Fruit fly (Drosophila melanogaster) whole organism, pupa: Measurements from ENCODE around the gene Liprin-beta.

Source experiments
- CG10348 ChIP-seq: fragments of 200-800 bp; sonication (Bioruptor generic); IDR thresholded peaks from 2 replicates; pipeline ENCODE4 v1.3.6; 2022; ENCODE audit warnings: missing biosample characterization, missing genetic modification characterization
- CG13204 ChIP-seq: fragments of 200-800 bp; sonication (Bioruptor generic); optimal IDR thresholded peaks from 2 replicates; lab custom pipeline; 2018; ENCODE audit warnings: missing biosample characterization, mild to moderate bottlenecking, missing genetic modification characterization, moderate library complexity
- CG8159 ChIP-seq: fragments of 200-800 bp; sonication (Bioruptor generic); optimal IDR thresholded peaks from 3 replicates; lab custom pipeline; 2018; ENCODE audit warnings: missing biosample characterization, mild to moderate bottlenecking, missing genetic modification characterization, moderate library complexity
- Pif1A ChIP-seq: fragments of 200-800 bp; sonication (Bioruptor generic); optimal IDR thresholded peaks from 3 replicates; lab custom pipeline; 2016; ENCODE audit warnings: missing biosample characterization, missing genetic modification characterization
- rn ChIP-seq: fragments of 200-800 bp; sonication (Bioruptor generic); IDR thresholded peaks from 2 replicates; pipeline ENCODE4 v1.3.6; 2022; ENCODE audit warnings: missing biosample characterization, missing genetic modification characterization

DNA sequence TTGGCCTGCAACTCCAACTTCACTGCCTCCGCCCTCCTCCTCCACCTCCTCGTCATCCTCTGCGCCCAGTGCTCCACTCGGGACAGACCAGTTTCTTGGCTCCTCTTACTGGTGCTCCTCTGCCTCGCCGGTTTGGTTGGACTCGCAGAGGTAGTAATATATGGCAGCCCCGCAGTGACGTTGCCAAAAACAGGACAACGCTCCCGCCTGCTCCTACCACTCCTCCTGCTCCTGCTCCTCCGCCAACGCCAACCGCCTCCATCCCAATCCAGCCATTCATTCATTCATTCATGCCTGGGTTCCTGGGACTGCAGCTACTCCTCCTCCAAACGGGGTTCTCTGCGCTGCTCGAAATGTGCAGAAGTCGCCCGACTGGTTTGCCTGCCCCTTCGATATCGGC lies 13.5 kb upstream of the Liprin-beta start:
- no peak for TF ChIP-seq CG8159 (tag; lab: Kevin White, UChicago)
- no peak for TF ChIP-seq Pif1A
- TF ChIP-seq CG13204 (GFP tag; lab: Kevin White, UChicago) = no peak
- no peak for TF ChIP-seq rn (GFP tag; lab: Robert Waterston, UW)
- no peak for TF ChIP-seq CG10348 (GFP tag; lab: Robert Waterston, UW)
